Worm (Caenorhabditis elegans) whole organism, young adult: ENCODE results near the gene cyy-1.

ENCODE experiments used
- B0019.2 ChIP-seq: fragments of 200-800 bp; sonication (Bioruptor generic); conservative IDR thresholded peaks from 2 replicates; pipeline ENCODE4 v1.3.6; 2022; ENCODE audit warnings: missing genetic modification reagents, missing genetic modification characterization, missing compliant biosample characterization
- B0035.1 ChIP-seq: sonication (generic microtip); optimal IDR thresholded peaks from 2 replicates; lab custom pipeline; 2016; ENCODE audit warnings: missing genetic modification characterization, mild to moderate bottlenecking, missing compliant biosample characterization, missing genotype, missing genetic modification reagents
- B0336.3 ChIP-seq: fragments of 200-800 bp; sonication (Bioruptor generic); IDR thresholded peaks from 2 replicates; pipeline ENCODE4 v1.3.6; 2022; ENCODE audit warnings: missing genetic modification characterization, missing compliant biosample characterization
- F10E7.11 ChIP-seq: sonication (generic microtip); optimal IDR thresholded peaks from 2 replicates; lab custom pipeline; 2017; ENCODE audit warnings: mild to moderate bottlenecking, missing genetic modification characterization, moderate library complexity, missing compliant biosample characterization
- F33H1.4 ChIP-seq: fragments of 200-800 bp; sonication (Bioruptor generic); IDR thresholded peaks from 2 replicates; pipeline ENCODE4 v1.3.6; 2022; ENCODE audit warnings: missing genetic modification reagents, missing genetic modification characterization, missing compliant biosample characterization
- F37B4.10 ChIP-seq: fragments of 200-800 bp; sonication (Bioruptor generic); IDR thresholded peaks from 2 replicates; pipeline ENCODE4 v1.3.6; 2022; ENCODE audit warnings: missing genetic modification characterization, missing compliant biosample characterization
- F55B11.4 ChIP-seq: sonication (generic microtip); optimal IDR thresholded peaks from 2 replicates; lab custom pipeline; 2016; ENCODE audit warnings: missing compliant biosample characterization, missing genetic modification characterization, borderline replicate concordance; ENCODE audit not compliant: insufficient read depth
- T26A5.8 ChIP-seq: sonication (generic microtip); optimal IDR thresholded peaks from 2 replicates; lab custom pipeline; 2016; ENCODE audit warnings: missing genetic modification characterization, missing compliant biosample characterization
- Y53G8AR.9 ChIP-seq: fragments of 200-800 bp; sonication (Bioruptor generic); conservative IDR thresholded peaks from 2 replicates; pipeline ENCODE4 v1.3.6; 2022; ENCODE audit warnings: missing genetic modification reagents, missing genetic modification characterization, missing compliant biosample characterization
- Y95B8A.8 ChIP-seq: fragments of 200-800 bp; sonication (Bioruptor generic); IDR thresholded peaks from 2 replicates; pipeline ENCODE4 v1.3.6; 2022; ENCODE audit warnings: missing genetic modification reagents, missing genetic modification characterization, missing compliant biosample characterization
- aptf-2 ChIP-seq: fragments of 200-800 bp; sonication (Bioruptor generic); conservative IDR thresholded peaks from 2 replicates; pipeline ENCODE4 v1.3.6; 2022; ENCODE audit warnings: missing genetic modification reagents, missing genetic modification characterization, missing compliant biosample characterization
- atf-7 ChIP-seq: sonication (generic microtip); optimal IDR thresholded peaks from 2 replicates; lab custom pipeline; 2017; ENCODE audit warnings: mild to moderate bottlenecking, missing genetic modification characterization, missing compliant biosample characterization
- attf-6 ChIP-seq: fragments of 200-800 bp; sonication (Bioruptor generic); IDR thresholded peaks from 2 replicates; pipeline ENCODE4 v1.3.6; 2022; ENCODE audit warnings: missing genetic modification reagents, missing genetic modification characterization, missing compliant biosample characterization
- bed-1 ChIP-seq: fragments of 200-800 bp; sonication (Bioruptor generic); IDR thresholded peaks from 2 replicates; pipeline ENCODE4 v1.3.6; 2022; ENCODE audit warnings: missing genetic modification reagents, missing genetic modification characterization, missing compliant biosample characterization
- bed-2 ChIP-seq: fragments of 200-800 bp; sonication (Bioruptor generic); IDR thresholded peaks from 2 replicates; pipeline ENCODE4 v1.3.6; 2022; ENCODE audit warnings: missing genetic modification reagents, missing genetic modification characterization, missing compliant biosample characterization
- cebp-2 ChIP-seq: fragments of 200-800 bp; sonication (Bioruptor generic); IDR thresholded peaks from 2 replicates; pipeline ENCODE4 v1.3.6; 2022; ENCODE audit warnings: missing genetic modification characterization, missing compliant biosample characterization
- ceh-91 ChIP-seq: fragments of 200-800 bp; sonication (Bioruptor generic); IDR thresholded peaks from 2 replicates; pipeline ENCODE4 v1.3.6; 2022; ENCODE audit warnings: missing genetic modification reagents, missing genetic modification characterization, missing compliant biosample characterization
- die-1 ChIP-seq: sonication (generic microtip); optimal IDR thresholded peaks from 2 replicates; lab custom pipeline; 2016; ENCODE audit warnings: missing genotype, mild to moderate bottlenecking, missing genetic modification characterization, missing compliant biosample characterization
- dox-1 ChIP-seq: fragments of 200-800 bp; sonication (Bioruptor generic); IDR thresholded peaks from 2 replicates; pipeline ENCODE4 v1.3.6; 2022; ENCODE audit warnings: missing genetic modification reagents, missing genetic modification characterization, missing compliant biosample characterization
- efl-1 ChIP-seq: fragments of 150-350 bp; optimal IDR thresholded peaks from 2 replicates; lab custom pipeline; 2014; ENCODE audit warnings: missing biosample characterization, missing genetic modification reagents, missing genetic modification characterization
- egl-18 ChIP-seq: fragments of 200-800 bp; sonication (Bioruptor generic); IDR thresholded peaks from 2 replicates; pipeline ENCODE4 v1.3.6; 2022; ENCODE audit warnings: missing genetic modification reagents, missing genetic modification characterization, missing compliant biosample characterization
- egl-44 ChIP-seq: fragments of 200-800 bp; sonication (Bioruptor generic); IDR thresholded peaks from 2 replicates; pipeline ENCODE4 v1.3.6; 2022; ENCODE audit warnings: missing genetic modification reagents, missing genetic modification characterization, missing compliant biosample characterization
- ekl-4 ChIP-seq: fragments of 200-800 bp; sonication (Bioruptor generic); IDR thresholded peaks from 2 replicates; pipeline ENCODE4 v1.3.6; 2022; ENCODE audit warnings: missing genetic modification reagents, missing genetic modification characterization, missing compliant biosample characterization
- him-1 ChIP-seq: sonication (generic microtip); optimal IDR thresholded peaks from 2 replicates; lab custom pipeline; 2016; ENCODE audit warnings: missing genotype, missing genetic modification reagents, missing genetic modification characterization, missing compliant biosample characterization
- hlh-12 ChIP-seq: sonication (generic microtip); optimal IDR thresholded peaks from 2 replicates; lab custom pipeline; 2016; ENCODE audit warnings: missing genetic modification characterization, missing compliant biosample characterization
- hmg-20 ChIP-seq: fragments of 200-800 bp; sonication (Bioruptor generic); IDR thresholded peaks from 2 replicates; pipeline ENCODE4 v1.3.6; 2022; ENCODE audit warnings: missing genetic modification reagents, missing genetic modification characterization, missing compliant biosample characterization
- hsf-1 ChIP-seq: fragments of 200-800 bp; sonication (Bioruptor generic); IDR thresholded peaks from 2 replicates; pipeline ENCODE4 v1.3.6; 2022; ENCODE audit warnings: missing genetic modification reagents, missing genetic modification characterization, missing compliant biosample characterization
- lag-1 ChIP-seq: fragments of 200-800 bp; sonication (Bioruptor generic); IDR thresholded peaks from 2 replicates; pipeline ENCODE4 v1.3.6; 2022; ENCODE audit warnings: missing genetic modification reagents, missing genetic modification characterization, missing compliant biosample characterization
- let-526 ChIP-seq: fragments of 200-800 bp; sonication (Bioruptor generic); IDR thresholded peaks from 2 replicates; pipeline ENCODE4 v1.3.6; 2022; ENCODE audit warnings: missing genetic modification reagents, missing genetic modification characterization, missing compliant biosample characterization
- lin-26 ChIP-seq: fragments of 200-800 bp; sonication (Bioruptor generic); IDR thresholded peaks from 2 replicates; pipeline ENCODE4 v1.3.6; 2022; ENCODE audit warnings: missing genetic modification reagents, missing genetic modification characterization, missing compliant biosample characterization
- lin-40 ChIP-seq: sonication (generic microtip); optimal IDR thresholded peaks from 2 replicates; lab custom pipeline; 2016; ENCODE audit warnings: missing genetic modification characterization, mild to moderate bottlenecking, missing compliant biosample characterization, missing genotype, missing genetic modification reagents
- lin-54 ChIP-seq: fragments of 200-800 bp; sonication (Bioruptor generic); optimal IDR thresholded peaks from 2 replicates; lab custom pipeline; 2018; ENCODE audit warnings: mild to moderate bottlenecking, missing genetic modification characterization, missing compliant biosample characterization
- madf-8 ChIP-seq: fragments of 200-800 bp; sonication (Bioruptor generic); conservative IDR thresholded peaks from 2 replicates; pipeline ENCODE4 v1.3.6; 2022; ENCODE audit warnings: missing genetic modification reagents, missing genetic modification characterization, missing compliant biosample characterization
- mcd-1 ChIP-seq: fragments of 200-800 bp; sonication (Bioruptor generic); IDR thresholded peaks from 2 replicates; pipeline ENCODE4 v1.3.6; 2022; ENCODE audit warnings: missing genetic modification reagents, missing genetic modification characterization, missing compliant biosample characterization
- nfya-1 ChIP-seq: sonication (generic microtip); optimal IDR thresholded peaks from 2 replicates; lab custom pipeline; 2017; ENCODE audit warnings: antibody characterized with exemption, missing compliant biosample characterization, missing genetic modification characterization, borderline replicate concordance; ENCODE audit not compliant: insufficient read depth
- nfyb-1 ChIP-seq: fragments of 200-800 bp; sonication (Bioruptor generic); IDR thresholded peaks from 2 replicates; pipeline ENCODE4 v1.3.6; 2022; ENCODE audit warnings: missing genetic modification reagents, missing genetic modification characterization, missing compliant biosample characterization
- nhr-179 ChIP-seq: sonication (generic microtip); optimal IDR thresholded peaks from 2 replicates; lab custom pipeline; 2016; ENCODE audit warnings: mild to moderate bottlenecking, missing genetic modification characterization, missing compliant biosample characterization
- nhr-27 ChIP-seq: fragments of 200-800 bp; sonication (Bioruptor generic); optimal IDR thresholded peaks from 2 replicates; lab custom pipeline; 2018; ENCODE audit warnings: mild to moderate bottlenecking, missing genetic modification characterization, moderate library complexity, missing compliant biosample characterization
- nhr-90 ChIP-seq: sonication (generic microtip); optimal IDR thresholded peaks from 2 replicates; lab custom pipeline; 2016; ENCODE audit warnings: missing genotype, mild to moderate bottlenecking, missing genetic modification characterization, missing compliant biosample characterization
- rcor-1 ChIP-seq: fragments of 200-800 bp; sonication (Bioruptor generic); IDR thresholded peaks from 2 replicates; pipeline ENCODE4 v1.3.6; 2022; ENCODE audit warnings: missing genetic modification reagents, missing genetic modification characterization, missing compliant biosample characterization
- repo-1 ChIP-seq: sonication (generic microtip); optimal IDR thresholded peaks from 2 replicates; lab custom pipeline; 2017; ENCODE audit warnings: mild to moderate bottlenecking, missing genetic modification characterization, missing compliant biosample characterization
- sea-2 ChIP-seq: fragments of 200-800 bp; sonication (Bioruptor generic); IDR thresholded peaks from 2 replicates; pipeline ENCODE4 v1.3.6; 2022; ENCODE audit warnings: missing genetic modification characterization, missing compliant biosample characterization
- snpc-1.1 ChIP-seq: sonication (generic microtip); optimal IDR thresholded peaks from 2 replicates; lab custom pipeline; 2017; ENCODE audit warnings: missing genetic modification characterization, mild to moderate bottlenecking, missing compliant biosample characterization, antibody characterized with exemption, moderate library complexity, missing genotype, missing genetic modification reagents; ENCODE audit not compliant: insufficient read depth
- snpc-4 ChIP-seq, 5 experiments: fragments of 150-350 bp in 1 of 5; sonication (generic microtip) in 4 of 5; optimal IDR thresholded peaks; 2 replicates each; lab custom pipeline; 2014 to 2018; ENCODE audit warnings: missing genetic modification characterization in 5 of 5, missing biosample characterization in 3 of 5, antibody characterized with exemption in 2 of 5, mild to moderate bottlenecking in 2 of 5, missing compliant biosample characterization in 2 of 5, missing genotype in 2 of 5, moderate library complexity in 2 of 5, missing genetic modification reagents in 1 of 5
- somi-1 ChIP-seq: fragments of 200-800 bp; sonication (Bioruptor generic); optimal IDR thresholded peaks from 2 replicates; lab custom pipeline; 2018; ENCODE audit warnings: mild to moderate bottlenecking, missing genetic modification characterization, missing compliant biosample characterization
- sptf-2 ChIP-seq: fragments of 200-800 bp; sonication (Bioruptor generic); optimal IDR thresholded peaks from 2 replicates; lab custom pipeline; 2018; ENCODE audit warnings: mild to moderate bottlenecking, missing genetic modification characterization, missing compliant biosample characterization
- tbx-9 ChIP-seq: sonication (generic microtip); optimal IDR thresholded peaks from 2 replicates; lab custom pipeline; 2016; ENCODE audit warnings: borderline replicate concordance, missing genetic modification characterization, inconsistent platforms, missing compliant biosample characterization
- zim-3 ChIP-seq: sonication (generic microtip); optimal IDR thresholded peaks from 2 replicates; lab custom pipeline; 2017; ENCODE audit warnings: mild to moderate bottlenecking, missing genetic modification characterization, moderate library complexity, missing compliant biosample characterization
- ztf-26 ChIP-seq: sonication (generic microtip); optimal IDR thresholded peaks from 2 replicates; lab custom pipeline; 2017; ENCODE audit warnings: missing genetic modification characterization, missing compliant biosample characterization

The cyy-1 gene

ce11 chrIII:8425076-8425475, 19.4 kb downstream of the cyy-1 start (continued):
- TF ChIP-seq snpc-1.1 (tag; lab: Kevin White, UChicago): peak; percentile 27
- no peak for TF ChIP-seq hlh-12 (tag; lab: Kevin White, UChicago)
- no peak for TF ChIP-seq B0035.1 (tag; lab: Kevin White, UChicago)
- peak; percentile 56 for TF ChIP-seq nhr-90 (tag; lab: Kevin White, UChicago)
- no peak for TF ChIP-seq lag-1 (GFP tag; lab: Robert Waterston, UW)
- no peak for TF ChIP-seq sea-2 (GFP tag; lab: Robert Waterston, UW)
- peak; percentile 32 for TF ChIP-seq somi-1 (GFP tag; lab: Kevin White, UChicago)
- TF ChIP-seq snpc-4 (GFP tag; optimal IDR thresholded peaks at IDR 0.05; lab: Kevin White, UChicago): no peak
- peak; percentile 22 to 64 (median 59) for TF ChIP-seq snpc-4 (tag; optimal IDR thresholded peaks at IDR 0.05; lab: Kevin White, UChicago)
- peak; percentile 82 for TF ChIP-seq lin-26 (GFP tag; lab: Robert Waterston, UW)
- TF ChIP-seq B0019.2 (GFP tag; lab: Robert Waterston, UW): no peak
- peak; percentile 54 for TF ChIP-seq ztf-26
- peak; percentile 25 for TF ChIP-seq die-1
- no peak for TF ChIP-seq F33H1.4 (GFP tag; lab: Robert Waterston, UW)
- TF ChIP-seq him-1 (tag; lab: Kevin White, UChicago): no peak
- peak; percentile 85 for TF ChIP-seq B0336.3 (GFP tag; lab: Robert Waterston, UW)
- TF ChIP-seq attf-6 (GFP tag; lab: Robert Waterston, UW): no peak
- TF ChIP-seq atf-7 (tag; lab: Kevin White, UChicago): peak; percentile 34
- no peak for TF ChIP-seq bed-1 (GFP tag; lab: Robert Waterston, UW)
- TF ChIP-seq Y95B8A.8 (GFP tag; lab: Robert Waterston, UW): no peak
- peak; percentile 83 for TF ChIP-seq dox-1 (GFP tag; lab: Robert Waterston, UW)
- TF ChIP-seq repo-1: peak; percentile 46
- no peak for TF ChIP-seq hsf-1 (GFP tag; lab: Robert Waterston, UW)
- TF ChIP-seq nhr-27 (tag; lab: Kevin White, UChicago): no peak
- TF ChIP-seq rcor-1 (GFP tag; lab: Robert Waterston, UW): peak; percentile 63
- no peak for TF ChIP-seq nhr-179 (tag; lab: Kevin White, UChicago)
- peak; percentile 74 for TF ChIP-seq lin-40 (tag; lab: Kevin White, UChicago)
- TF ChIP-seq let-526 (GFP tag; lab: Robert Waterston, UW): 0 out of 2 replicates have a peak, but pooled peaks have one; percentile 40
- peak; percentile 87 for TF ChIP-seq nfyb-1 (GFP tag; lab: Robert Waterston, UW)
- TF ChIP-seq efl-1: no peak
- peak; percentile 52; the same call in 1 of the 2 replicates for TF ChIP-seq egl-44 (GFP tag; lab: Robert Waterston, UW)
- TF ChIP-seq ekl-4 (GFP tag; lab: Robert Waterston, UW): peak; percentile 58; the same call in 1 of the 2 replicates
- no peak for TF ChIP-seq cebp-2 (GFP tag; lab: Robert Waterston, UW)
- TF ChIP-seq nfya-1 (tag; lab: Kevin White, UChicago): no peak
- TF ChIP-seq ceh-91: no peak
- TF ChIP-seq F10E7.11 (tag; lab: Kevin White, UChicago): no peak
- TF ChIP-seq zim-3: no peak
- no peak for TF ChIP-seq F55B11.4 (tag; lab: Kevin White, UChicago)
- no peak for TF ChIP-seq F37B4.10
- TF ChIP-seq tbx-9 (tag; lab: Kevin White, UChicago): no peak
- TF ChIP-seq madf-8 (GFP tag; lab: Robert Waterston, UW): no peak
- TF ChIP-seq egl-18 (GFP tag; lab: Robert Waterston, UW): no peak
- TF ChIP-seq sptf-2: no peak
- no peak for TF ChIP-seq T26A5.8 (tag; lab: Kevin White, UChicago)
- peak; percentile 43 for TF ChIP-seq lin-54 (GFP tag; lab: Kevin White, UChicago)
- no peak for TF ChIP-seq bed-2 (GFP tag; lab: Robert Waterston, UW)
- TF ChIP-seq Y53G8AR.9 (GFP tag; lab: Robert Waterston, UW): no peak
- no peak for TF ChIP-seq hmg-20 (GFP tag; lab: Robert Waterston, UW)
- TF ChIP-seq aptf-2 (GFP tag; lab: Robert Waterston, UW): no peak
- peak; percentile 59 for TF ChIP-seq mcd-1 (GFP tag; lab: Robert Waterston, UW)
